Worm (Caenorhabditis elegans): ENCODE results near the gene unc-53.

ce11 chrII:11128989-11129388 lies 39.7 kb upstream of the unc-53 start, which contains the start of gene F40F8.3:
- TF ChIP-seq ama-1 (optimal IDR thresholded peaks at IDR 0.05) (no peak), mab-5 (tag; optimal IDR thresholded peaks at IDR 0.05) (no peak), sem-4 (tag; optimal IDR thresholded peaks at IDR 0.05) (no peak), lin-11 (tag; optimal IDR thresholded peaks at IDR 0.05) (no peak), unc-39 (tag; optimal IDR thresholded peaks at IDR 0.05) (no peak), unc-55 (GFP tag; optimal IDR thresholded peaks at IDR 0.05) (no peak), F13H6.1 (tag; optimal IDR thresholded peaks at IDR 0.05) (no peak), blmp-1 (tag; optimal IDR thresholded peaks at IDR 0.05; ENCODE audit: insufficient read depth) (no peak), elt-3 (tag; optimal IDR thresholded peaks at IDR 0.05) (no peak), nhr-12 (tag; optimal IDR thresholded peaks at IDR 0.05) (no peak), snpc-4 (tag; optimal IDR thresholded peaks at IDR 0.05) (no peak), lin-39 (tag; optimal IDR thresholded peaks at IDR 0.05) (no peak), R02D3.7 (tag; optimal IDR thresholded peaks at IDR 0.05) (no peak)
